Worm (Caenorhabditis elegans): ENCODE data around the gene srj-55.

The srj-55 gene

DNA sequence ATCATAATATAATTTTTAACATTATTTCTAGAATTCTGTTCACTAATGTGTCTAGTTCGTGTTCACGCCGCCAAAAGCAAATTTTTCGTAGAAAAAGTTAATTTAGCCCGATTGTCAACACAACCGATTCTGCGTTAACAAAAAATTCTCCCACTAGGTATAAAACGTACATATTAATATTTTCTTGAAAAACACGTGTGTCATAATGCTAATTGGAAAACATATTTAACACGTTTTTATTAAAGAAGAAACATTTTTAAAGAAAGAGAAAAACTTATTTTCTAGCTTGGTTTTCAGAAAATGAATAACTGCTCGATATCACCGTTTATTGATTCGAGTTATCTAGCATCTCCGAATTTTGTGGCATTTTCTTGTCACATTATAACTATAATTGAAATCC is 12.4 kb upstream of the srj-55 start, which contains the start of gene srh-243:
srh-243 (plus strand) TSS at position 301 of the 400 bp plus-strand sequence.
- TF ChIP-seq pha-4 (tag; optimal IDR thresholded peaks at IDR 0.05) (no peak), unc-62 (GFP tag; optimal IDR thresholded peaks at IDR 0.05) (no peak), ceh-79 (tag; optimal IDR thresholded peaks at IDR 0.05) (no peak), ama-1 (optimal IDR thresholded peaks at IDR 0.05) (no peak), ama-1 (GFP tag; optimal IDR thresholded peaks at IDR 0.05) (no peak), athp-1 (tag; optimal IDR thresholded peaks at IDR 0.05) (no peak), fkh-3 (tag; optimal IDR thresholded peaks at IDR 0.05) (no peak), sea-2 (GFP tag; IDR thresholded peaks at IDR 0.05) (no peak), ceh-58 (GFP tag; IDR thresholded peaks at IDR 0.05) (no peak), T07F8.4 (tag; optimal IDR thresholded peaks at IDR 0.05) (no peak), B0261.1 (tag; optimal IDR thresholded peaks at IDR 0.05) (no peak), lin-40 (tag; optimal IDR thresholded peaks at IDR 0.05) (no peak), attf-5 (GFP tag; optimal IDR thresholded peaks at IDR 0.05) (no peak), madf-8 (GFP tag; conservative IDR thresholded peaks at IDR 0.05) (no peak), F39B2.1 (GFP tag; IDR thresholded peaks at IDR 0.05) (no peak)

DNA sequence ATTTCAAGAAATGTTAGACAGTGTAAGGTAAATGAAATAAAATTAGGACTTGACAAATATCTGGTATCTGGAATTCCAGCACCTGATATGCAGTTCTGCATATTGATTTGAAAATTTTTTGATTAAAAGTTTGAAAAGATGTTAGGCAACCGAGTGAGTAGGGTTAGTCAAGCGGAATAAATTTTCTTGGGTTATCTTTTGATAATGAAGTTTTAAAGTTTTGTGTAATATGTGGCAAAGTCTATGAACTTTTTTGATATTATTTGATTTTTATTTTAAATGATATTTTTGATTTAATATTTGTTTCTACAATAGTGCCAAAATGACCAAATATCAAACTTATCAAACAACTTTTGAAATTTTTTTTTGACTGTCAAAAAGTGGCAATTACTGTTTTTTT is 11.8 kb upstream of the srj-55 start, which contains the start of gene srh-241:
srh-241 (minus strand) TSS at position 101 of the 400 bp plus-strand sequence.
- TF ChIP-seq hmg-1.2 (GFP tag; IDR thresholded peaks at IDR 0.05) (no peak), ceh-58 (GFP tag; IDR thresholded peaks at IDR 0.05) (no peak), akir-1 (GFP tag; optimal IDR thresholded peaks at IDR 0.05) (no peak), ZK185.1 (tag; optimal IDR thresholded peaks at IDR 0.05; ENCODE audit: poor library complexity, severe bottlenecking) (no peak), F49E8.2 (tag; optimal IDR thresholded peaks at IDR 0.05; ENCODE audit: insufficient read depth) (no peak), pbrm-1 (GFP tag; IDR thresholded peaks at IDR 0.05) (no peak)

DNA sequence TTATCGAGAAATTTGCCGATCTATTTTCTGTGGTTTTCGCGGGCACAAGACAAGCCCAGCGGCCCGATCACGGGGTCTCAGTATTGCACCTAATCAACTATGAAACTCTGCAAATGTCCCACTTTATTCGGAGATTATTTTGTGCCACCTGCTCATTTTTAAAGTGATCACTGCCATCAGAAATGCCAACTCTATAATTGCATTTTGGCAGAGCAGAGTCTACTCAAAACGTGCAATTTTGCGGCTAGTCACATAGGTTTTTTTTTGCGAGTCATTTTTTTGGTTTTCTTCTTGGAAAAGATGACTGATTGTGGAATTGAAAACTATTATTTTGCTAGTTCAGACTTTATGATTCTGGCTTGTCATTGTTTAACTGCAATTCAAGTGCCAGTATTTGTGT is 7.2 kb upstream of the srj-55 start, which contains the start of gene srh-240:
srh-240 (plus strand) TSS at position 301 of the 400 bp plus-strand sequence.
- no peak for TF ChIP-seq ceh-27 (GFP tag; optimal IDR thresholded peaks at IDR 0.05)
- TF ChIP-seq hlh-12 (tag; optimal IDR thresholded peaks at IDR 0.05), result no peak
- no peak for TF ChIP-seq F49E8.2 (tag; optimal IDR thresholded peaks at IDR 0.05; ENCODE audit: insufficient read depth)
- TF ChIP-seq Y53F4B.3 (GFP tag; IDR thresholded peaks at IDR 0.05), result no peak
- no peak for TF ChIP-seq K11D2.4 (GFP tag; IDR thresholded peaks at IDR 0.05)
- no peak for TF ChIP-seq F52B5.7 (tag; optimal IDR thresholded peaks at IDR 0.05)
- TF ChIP-seq nhr-90 (tag; optimal IDR thresholded peaks at IDR 0.05), result no peak
- no peak for TF ChIP-seq mel-28 (tag; optimal IDR thresholded peaks at IDR 0.05; ENCODE audit: borderline replicate concordance)
- TF ChIP-seq lsl-1 (GFP tag; optimal IDR thresholded peaks at IDR 0.05), result no peak
- no peak for TF ChIP-seq nhr-27 (tag; optimal IDR thresholded peaks at IDR 0.05)
- no peak for TF ChIP-seq zim-3 (tag; optimal IDR thresholded peaks at IDR 0.05)
- no peak for TF ChIP-seq egl-44 (GFP tag; IDR thresholded peaks at IDR 0.05)

DNA sequence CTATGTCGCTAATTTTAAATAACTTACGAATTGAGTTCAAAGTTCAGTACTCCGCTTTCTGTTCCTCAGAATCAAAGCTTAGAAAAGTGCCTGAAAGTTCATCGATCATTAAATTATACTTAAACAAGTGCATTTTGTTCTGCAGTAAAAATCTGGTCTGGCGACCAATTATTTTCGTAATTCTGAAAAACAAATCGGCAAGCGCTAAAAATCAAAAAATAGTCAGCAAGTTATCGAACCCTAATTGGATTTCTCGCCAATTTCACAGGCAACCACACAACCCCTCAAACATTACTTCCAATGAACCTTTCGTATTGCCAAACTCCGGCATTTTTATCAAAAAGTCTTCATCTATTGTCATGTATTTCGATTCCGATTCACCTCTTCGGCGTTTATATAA is 5.3 kb upstream of the srj-55 start, which contains the start of gene srh-272:
srh-272 (plus strand) TSS at position 301 of the 400 bp plus-strand sequence.
- TF ChIP-seq ztf-18 (tag; optimal IDR thresholded peaks at IDR 0.05), result no peak
- no peak for TF ChIP-seq ceh-27 (GFP tag; optimal IDR thresholded peaks at IDR 0.05)
- TF ChIP-seq zfh-2 (GFP tag; conservative IDR thresholded peaks at IDR 0.05), result no peak
- no peak for TF ChIP-seq B0019.2 (GFP tag; conservative IDR thresholded peaks at IDR 0.05)
- no peak for TF ChIP-seq ztf-25 (GFP tag; IDR thresholded peaks at IDR 0.05)
- TF ChIP-seq hlh-12 (tag; optimal IDR thresholded peaks at IDR 0.05), result no peak
